Worm (Caenorhabditis elegans) whole organism, young adult: ENCODE data around the gene Y46B2A.4.

Experiments used
- B0035.1 ChIP-seq: sonication (generic microtip); optimal IDR thresholded peaks from 2 replicates; lab custom pipeline; 2016; ENCODE audit warnings: missing genetic modification characterization, mild to moderate bottlenecking, missing compliant biosample characterization, missing genotype, missing genetic modification reagents
- F22D6.2 ChIP-seq: sonication (generic microtip); optimal IDR thresholded peaks from 2 replicates; lab custom pipeline; 2016; ENCODE audit warnings: mild to moderate bottlenecking, missing genetic modification characterization, missing compliant biosample characterization
- F49E8.2 ChIP-seq: sonication (generic microtip); optimal IDR thresholded peaks from 3 replicates; lab custom pipeline; 2017; ENCODE audit warnings: missing genetic modification characterization, mild to moderate bottlenecking, missing compliant biosample characterization, antibody characterized with exemption, moderate library complexity; ENCODE audit not compliant: insufficient read depth
- F55B11.4 ChIP-seq: sonication (generic microtip); optimal IDR thresholded peaks from 2 replicates; lab custom pipeline; 2016; ENCODE audit warnings: missing compliant biosample characterization, missing genetic modification characterization, borderline replicate concordance; ENCODE audit not compliant: insufficient read depth
- F57A8.1 ChIP-seq: fragments of 200-800 bp; sonication (Bioruptor generic); optimal IDR thresholded peaks from 2 replicates; lab custom pipeline; 2018; ENCODE audit warnings: mild to moderate bottlenecking, missing genetic modification characterization, moderate library complexity, missing compliant biosample characterization
- F57C9.4 ChIP-seq: sonication (generic microtip); optimal IDR thresholded peaks from 2 replicates; lab custom pipeline; 2017; ENCODE audit warnings: mild to moderate bottlenecking, missing genetic modification characterization, missing compliant biosample characterization
- K11D2.4 ChIP-seq: fragments of 200-800 bp; sonication (Bioruptor generic); IDR thresholded peaks from 2 replicates; pipeline ENCODE4 v1.3.6; 2022; ENCODE audit warnings: missing genetic modification reagents, missing genetic modification characterization, missing compliant biosample characterization
- T26A5.8 ChIP-seq: sonication (generic microtip); optimal IDR thresholded peaks from 2 replicates; lab custom pipeline; 2016; ENCODE audit warnings: missing genetic modification characterization, missing compliant biosample characterization
- Y56A3A.18 ChIP-seq: fragments of 200-800 bp; sonication (Bioruptor generic); IDR thresholded peaks from 2 replicates; pipeline ENCODE4 v1.3.6; 2022; ENCODE audit warnings: missing genetic modification reagents, missing genetic modification characterization, missing compliant biosample characterization
- Y67H2A.10 ChIP-seq: fragments of 200-800 bp; sonication (Bioruptor generic); conservative IDR thresholded peaks from 2 replicates; pipeline ENCODE4 v1.3.6; 2022; ENCODE audit warnings: missing genetic modification reagents, missing genetic modification characterization, missing compliant biosample characterization
- akir-1 ChIP-seq: fragments of 200-800 bp; sonication (Bioruptor generic); optimal IDR thresholded peaks from 2 replicates; lab custom pipeline; 2018; ENCODE audit warnings: mild to moderate bottlenecking, missing genetic modification characterization, moderate library complexity, missing compliant biosample characterization
- aptf-3 ChIP-seq: fragments of 200-800 bp; sonication (Bioruptor generic); IDR thresholded peaks from 2 replicates; pipeline ENCODE4 v1.3.6; 2022; ENCODE audit warnings: missing genetic modification characterization, missing compliant biosample characterization
- athp-1 ChIP-seq: sonication (generic microtip); optimal IDR thresholded peaks from 2 replicates; lab custom pipeline; 2017; ENCODE audit warnings: mild to moderate bottlenecking, missing genetic modification characterization, missing compliant biosample characterization
- attf-5 ChIP-seq: fragments of 200-800 bp; sonication (Bioruptor generic); optimal IDR thresholded peaks from 2 replicates; lab custom pipeline; 2018; ENCODE audit warnings: mild to moderate bottlenecking, missing genetic modification characterization, missing compliant biosample characterization
- ceh-91 ChIP-seq: fragments of 200-800 bp; sonication (Bioruptor generic); IDR thresholded peaks from 2 replicates; pipeline ENCODE4 v1.3.6; 2022; ENCODE audit warnings: missing genetic modification reagents, missing genetic modification characterization, missing compliant biosample characterization
- chd-7 ChIP-seq: sonication (generic microtip); optimal IDR thresholded peaks from 2 replicates; lab custom pipeline; 2016; ENCODE audit warnings: mild to moderate bottlenecking, missing genetic modification characterization, moderate library complexity, missing compliant biosample characterization
- die-1 ChIP-seq: sonication (generic microtip); optimal IDR thresholded peaks from 2 replicates; lab custom pipeline; 2016; ENCODE audit warnings: missing genotype, mild to moderate bottlenecking, missing genetic modification characterization, missing compliant biosample characterization
- efl-1 ChIP-seq: fragments of 150-350 bp; optimal IDR thresholded peaks from 2 replicates; lab custom pipeline; 2014; ENCODE audit warnings: missing biosample characterization, missing genetic modification reagents, missing genetic modification characterization
- hrde-1 ChIP-seq: sonication (generic microtip); optimal IDR thresholded peaks from 2 replicates; lab custom pipeline; 2016; ENCODE audit warnings: missing genetic modification characterization, mild to moderate bottlenecking, missing compliant biosample characterization, moderate library complexity, missing genotype, missing genetic modification reagents, borderline replicate concordance
- let-526 ChIP-seq: fragments of 200-800 bp; sonication (Bioruptor generic); IDR thresholded peaks from 2 replicates; pipeline ENCODE4 v1.3.6; 2022; ENCODE audit warnings: missing genetic modification reagents, missing genetic modification characterization, missing compliant biosample characterization
- lin-54 ChIP-seq: fragments of 200-800 bp; sonication (Bioruptor generic); optimal IDR thresholded peaks from 2 replicates; lab custom pipeline; 2018; ENCODE audit warnings: mild to moderate bottlenecking, missing genetic modification characterization, missing compliant biosample characterization
- lir-1 ChIP-seq: fragments of 200-800 bp; sonication (Bioruptor generic); conservative IDR thresholded peaks from 2 replicates; pipeline ENCODE4 v1.3.6; 2022; ENCODE audit warnings: missing genetic modification reagents, missing genetic modification characterization, missing compliant biosample characterization
- mcd-1 ChIP-seq: fragments of 200-800 bp; sonication (Bioruptor generic); IDR thresholded peaks from 2 replicates; pipeline ENCODE4 v1.3.6; 2022; ENCODE audit warnings: missing genetic modification reagents, missing genetic modification characterization, missing compliant biosample characterization
- nfya-2 ChIP-seq: fragments of 200-800 bp; sonication (Bioruptor generic); IDR thresholded peaks from 2 replicates; pipeline ENCODE4 v1.3.6; 2022; ENCODE audit warnings: missing genetic modification reagents, missing genetic modification characterization, missing compliant biosample characterization
- nhr-27 ChIP-seq: fragments of 200-800 bp; sonication (Bioruptor generic); optimal IDR thresholded peaks from 2 replicates; lab custom pipeline; 2018; ENCODE audit warnings: mild to moderate bottlenecking, missing genetic modification characterization, moderate library complexity, missing compliant biosample characterization
- pha-4 ChIP-seq: fragments of 150-350 bp; sonication (generic microtip); optimal IDR thresholded peaks from 2 replicates; lab custom pipeline; 2014; ENCODE audit warnings: missing biosample characterization, missing genetic modification reagents, missing genetic modification characterization
- rec-8 ChIP-seq, 2 experiments: sonication (generic microtip); optimal IDR thresholded peaks; 2 replicates each; lab custom pipeline; 2016; ENCODE audit warnings: mild to moderate bottlenecking in 2 of 2, missing genetic modification characterization in 2 of 2, missing genetic modification reagents in 2 of 2, missing genotype in 2 of 2, missing biosample characterization in 1 of 2, missing compliant biosample characterization in 1 of 2, moderate library complexity in 1 of 2
- repo-1 ChIP-seq: sonication (generic microtip); optimal IDR thresholded peaks from 2 replicates; lab custom pipeline; 2017; ENCODE audit warnings: mild to moderate bottlenecking, missing genetic modification characterization, missing compliant biosample characterization
- rpc-1 ChIP-seq, 2 experiments: fragments of 150-350 bp in 1 of 2; sonication (generic microtip) in 1 of 2; optimal IDR thresholded peaks; 2 replicates each; lab custom pipeline; 2014 to 2018; ENCODE audit warnings: missing biosample characterization in 1 of 2, missing genetic modification characterization in 1 of 2, missing genetic modification reagents in 1 of 2, missing genotype in 1 of 2
- snpc-1.1 ChIP-seq: sonication (generic microtip); optimal IDR thresholded peaks from 2 replicates; lab custom pipeline; 2017; ENCODE audit warnings: missing genetic modification characterization, mild to moderate bottlenecking, missing compliant biosample characterization, antibody characterized with exemption, moderate library complexity, missing genotype, missing genetic modification reagents; ENCODE audit not compliant: insufficient read depth
- snpc-4 ChIP-seq, 5 experiments: fragments of 150-350 bp in 1 of 5; sonication (generic microtip) in 4 of 5; optimal IDR thresholded peaks; 2 replicates each; lab custom pipeline; 2014 to 2018; ENCODE audit warnings: missing genetic modification characterization in 5 of 5, missing biosample characterization in 3 of 5, antibody characterized with exemption in 2 of 5, mild to moderate bottlenecking in 2 of 5, missing compliant biosample characterization in 2 of 5, missing genotype in 2 of 5, moderate library complexity in 2 of 5, missing genetic modification reagents in 1 of 5
- somi-1 ChIP-seq: fragments of 200-800 bp; sonication (Bioruptor generic); optimal IDR thresholded peaks from 2 replicates; lab custom pipeline; 2018; ENCODE audit warnings: mild to moderate bottlenecking, missing genetic modification characterization, missing compliant biosample characterization
- tlf-1 ChIP-seq: fragments of 200-800 bp; sonication (Bioruptor generic); optimal IDR thresholded peaks from 2 replicates; lab custom pipeline; 2018; ENCODE audit warnings: mild to moderate bottlenecking, missing genetic modification characterization, missing compliant biosample characterization
- unc-130 ChIP-seq: sonication (generic microtip); optimal IDR thresholded peaks from 2 replicates; lab custom pipeline; 2016; ENCODE audit warnings: missing genetic modification reagents, missing genetic modification characterization, missing compliant biosample characterization
- ztf-25 ChIP-seq: fragments of 200-800 bp; sonication (Bioruptor generic); IDR thresholded peaks from 2 replicates; pipeline ENCODE4 v1.3.6; 2022; ENCODE audit warnings: missing genetic modification reagents, missing genetic modification characterization, missing compliant biosample characterization
- ztf-3 ChIP-seq: fragments of 200-800 bp; sonication (Bioruptor generic); optimal IDR thresholded peaks from 2 replicates; lab custom pipeline; 2018; ENCODE audit warnings: mild to moderate bottlenecking, missing genetic modification characterization, missing compliant biosample characterization

Gene Y46B2A.4

DNA sequence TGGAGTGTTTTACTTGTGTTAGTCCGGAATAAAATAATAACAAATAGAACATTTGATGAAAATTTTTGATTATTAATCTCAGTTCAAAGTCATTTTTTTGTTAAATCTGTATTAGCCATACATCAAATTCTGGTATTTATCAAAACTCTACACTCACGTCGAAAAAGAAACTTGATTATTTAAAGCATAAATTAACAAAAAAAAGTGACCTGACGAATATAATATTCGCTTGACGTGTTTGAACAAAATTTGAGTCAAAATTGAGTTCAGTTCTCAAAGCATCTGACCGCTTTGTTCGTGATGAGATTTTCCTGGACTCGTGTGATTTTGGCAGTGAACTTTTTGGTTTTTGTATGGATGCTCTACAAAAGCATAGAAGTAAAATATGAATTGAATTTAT lies 38.1 kb upstream of the Y46B2A.4 start, which contains the start of gene F46F5.10:
Gene F46F5.10 (plus strand): TSS at position 301 of the 400 bp plus-strand sequence.
- TF ChIP-seq unc-130 (GFP tag; lab: Kevin White, UChicago) (no peak), athp-1 (tag; lab: Kevin White, UChicago) (no peak), Y56A3A.18 (no peak)

DNA sequence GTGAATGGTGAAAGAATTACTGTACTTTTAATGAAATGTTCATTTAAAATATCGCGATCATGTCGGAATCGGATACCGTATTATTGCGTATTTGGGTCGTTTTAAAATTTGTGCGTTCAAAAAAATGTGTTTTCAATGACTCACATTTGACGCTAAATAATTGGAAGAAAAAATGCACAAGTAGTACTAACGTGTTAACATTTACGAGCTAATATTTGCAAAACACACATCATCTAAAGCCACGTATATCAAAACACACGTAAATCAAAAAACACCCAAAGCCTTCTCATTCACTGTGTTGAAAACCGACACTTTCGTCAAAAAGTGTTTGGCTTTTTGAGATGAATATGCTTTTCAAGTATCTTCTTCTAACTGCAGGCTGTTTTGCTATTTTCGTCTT lies 36.1 kb upstream of the Y46B2A.4 start, which contains the start of gene F28A10.1:
Gene F28A10.1 (plus strand): TSS at position 301 of the 400 bp plus-strand sequence.
- TF ChIP-seq F57A8.1 (GFP tag; lab: Kevin White, UChicago) (no peak), F57C9.4 (tag; lab: Kevin White, UChicago) (no peak), unc-130 (GFP tag; lab: Kevin White, UChicago) (no peak), efl-1 (GFP tag; lab: Kevin White, UChicago) (no peak), rpc-1 (optimal IDR thresholded peaks at IDR 0.05; lab: Kevin White, UChicago) (no peak), rpc-1 (tag; optimal IDR thresholded peaks at IDR 0.05; lab: Kevin White, UChicago) (no peak), ceh-91 (GFP tag; lab: Robert Waterston, UW) (no peak), attf-5 (GFP tag; lab: Kevin White, UChicago) (no peak), lir-1 (GFP tag; lab: Robert Waterston, UW) (no peak), snpc-4 (GFP tag; optimal IDR thresholded peaks at IDR 0.05; lab: Kevin White, UChicago) (no peak), snpc-4 (tag; optimal IDR thresholded peaks at IDR 0.05; lab: Kevin White, UChicago) (no peak), B0035.1 (tag; lab: Kevin White, UChicago) (no peak), ztf-3 (GFP tag; lab: Kevin White, UChicago) (no peak), T26A5.8 (no peak), nhr-27 (no peak), ztf-25 (GFP tag; lab: Robert Waterston, UW) (no peak), hrde-1 (tag; lab: Kevin White, UChicago) (no peak), mcd-1 (GFP tag; lab: Robert Waterston, UW) (no peak)

DNA sequence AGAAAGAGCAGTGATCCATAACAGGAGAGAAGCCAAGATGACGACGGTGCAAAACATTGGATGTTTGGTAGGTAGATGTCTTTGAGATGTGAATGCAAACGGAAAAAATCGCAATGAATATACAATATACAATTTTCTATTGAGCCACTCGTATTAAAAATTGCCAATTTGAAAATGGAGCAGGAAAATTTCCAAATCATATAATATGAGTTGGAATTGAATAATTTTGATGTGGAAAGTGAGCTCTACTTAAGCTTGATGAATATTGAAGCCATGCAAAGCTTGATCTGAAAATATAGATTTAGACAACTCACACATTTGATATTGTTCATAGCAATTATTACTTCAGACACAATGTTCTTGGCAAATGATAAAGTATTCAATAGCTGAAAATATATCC lies 23.2 kb upstream of the Y46B2A.4 start, which contains the start of gene F28A10.8:
Gene F28A10.8 (minus strand): TSS at position 101 of the 400 bp plus-strand sequence.
- TF ChIP-seq Y67H2A.10 (GFP tag; lab: Robert Waterston, UW) (no peak), F55B11.4 (tag; lab: Kevin White, UChicago) (no peak), attf-5 (GFP tag; lab: Kevin White, UChicago) (no peak), efl-1 (GFP tag; lab: Kevin White, UChicago) (no peak), rec-8 (tag; optimal IDR thresholded peaks at IDR 0.05; lab: Kevin White, UChicago) (no peak), pha-4 (no peak), aptf-3 (GFP tag; lab: Robert Waterston, UW) (no peak), repo-1 (no peak), die-1 (no peak), tlf-1 (GFP tag; lab: Kevin White, UChicago) (no peak), chd-7 (tag; lab: Kevin White, UChicago) (no peak), K11D2.4 (GFP tag; lab: Robert Waterston, UW) (no peak), snpc-1.1 (no peak), F22D6.2 (tag; lab: Kevin White, UChicago) (no peak), F49E8.2 (tag; lab: Kevin White, UChicago) (no peak), somi-1 (no peak), akir-1 (GFP tag; lab: Kevin White, UChicago) (no peak), lin-54 (no peak), let-526 (GFP tag; lab: Robert Waterston, UW) (no peak), nfya-2 (GFP tag; lab: Robert Waterston, UW) (no peak)
